Fruit fly (Drosophila melanogaster): ENCODE results near the gene Gyc32E.

Gyc32E gene

dm6 chr2L:11113011-11113528 lies 35.8 kb downstream of the Gyc32E start, which contains the start of gene Idua (continued):
- TF ChIP-seq Fer3 (tag; optimal IDR thresholded peaks at IDR 0.05) (peak; percentile 53), CG2116 (GFP tag; optimal IDR thresholded peaks at IDR 0.05) (peak; percentile 22), CG8281 (tag; optimal IDR thresholded peaks at IDR 0.05) (peak; percentile 31), CG16813 (GFP tag; IDR thresholded peaks at IDR 0.05; ENCODE audit: partially characterized antibody) (no peak), CG11456 (GFP tag; IDR thresholded peaks at IDR 0.05) (no peak; the same call in 2 of the 3 replicates), HLH54F (GFP tag; optimal IDR thresholded peaks at IDR 0.05) (peak; percentile 38), Sry-β (GFP tag; optimal IDR thresholded peaks at IDR 0.05) (no peak), CG14050 (GFP tag; IDR thresholded peaks at IDR 0.05) (no peak; the same call in 2 of the 3 replicates), Neu2 (GFP tag; optimal IDR thresholded peaks at IDR 0.05; ENCODE audit: borderline replicate concordance) (no peak), CG10979 (tag; optimal IDR thresholded peaks at IDR 0.05) (peak; percentile 73), CG7839 (tag; optimal IDR thresholded peaks at IDR 0.05) (no peak), Awh (GFP tag; IDR thresholded peaks at IDR 0.05) (peak; percentile 37; the same call in 1 of the 2 replicates), CG17385 (GFP tag; optimal IDR thresholded peaks at IDR 0.05) (peak; percentile 73), stwl (tag; optimal IDR thresholded peaks at IDR 0.05) (no peak), CG4617 (GFP tag; optimal IDR thresholded peaks at IDR 0.05; ENCODE audit: borderline replicate concordance) (no peak), CG17802 (tag; optimal IDR thresholded peaks at IDR 0.05) (no peak), wor (GFP tag; IDR thresholded peaks at IDR 0.05) (no peak), CG7357 (GFP tag; IDR thresholded peaks at IDR 0.05) (peak; percentile 60; the same call in 1 of the 3 replicates), Asciz (GFP tag; optimal IDR thresholded peaks at IDR 0.05) (peak; percentile 70), Dip3 (GFP tag; optimal IDR thresholded peaks at IDR 0.05) (peak; percentile 57), CG11085 (GFP tag; IDR thresholded peaks at IDR 0.05) (no peak; the same call in 1 of the 2 replicates), CG3995 (GFP tag; optimal IDR thresholded peaks at IDR 0.05) (no peak), CG10959 (GFP tag; IDR thresholded peaks at IDR 0.05) (no peak), CG34376 (GFP tag; optimal IDR thresholded peaks at IDR 0.05) (peak; percentile 75), chif (GFP tag; optimal IDR thresholded peaks at IDR 0.05) (peak in 1 of 2 experiments; percentile 21), CG4404 (GFP tag; IDR thresholded peaks at IDR 0.05) (0 out of 2 replicates have a peak, but pooled peaks have one; percentile 24), CG2875 (GFP tag; optimal IDR thresholded peaks at IDR 0.05) (peak; percentile 50), dm (GFP tag; optimal IDR thresholded peaks at IDR 0.05) (no peak), Hr78 (GFP tag; optimal IDR thresholded peaks at IDR 0.05) (no peak), HmgD (GFP tag; optimal IDR thresholded peaks at IDR 0.05) (no peak), CG11695 (GFP tag; IDR thresholded peaks at IDR 0.05) (peak; percentile 70; the same call in 2 of the 3 replicates), CG12071 (GFP tag; optimal IDR thresholded peaks at IDR 0.05) (no peak), fd64A (GFP tag; optimal IDR thresholded peaks at IDR 0.05) (peak; percentile 11), Chrac-16 (GFP tag; optimal IDR thresholded peaks at IDR 0.05) (peak; percentile 39), Hmx (GFP tag; optimal IDR thresholded peaks at IDR 0.05) (no peak), CG6813 (GFP tag; optimal IDR thresholded peaks at IDR 0.05) (peak; percentile 74), Drgx (GFP tag; IDR thresholded peaks at IDR 0.05) (peak; percentile 25; the same call in 1 of the 2 replicates), Taf1 (GFP tag; IDR thresholded peaks at IDR 0.05) (no peak), gfzf (GFP tag; optimal IDR thresholded peaks at IDR 0.05) (no peak), fd96Cb (tag; optimal IDR thresholded peaks at IDR 0.05) (peak; percentile 71), bsh (GFP tag; optimal IDR thresholded peaks at IDR 0.05) (peak; percentile 57 to 64), so (GFP tag; IDR thresholded peaks at IDR 0.05) (peak; percentile 61; the same call in 1 of the 3 replicates), croc (GFP tag; conservative IDR thresholded peaks at IDR 0.05) (peak; percentile 60; the same call in 2 of the 3 replicates), CG11723 (GFP tag; optimal IDR thresholded peaks at IDR 0.05) (no peak), cas (GFP tag; IDR thresholded peaks at IDR 0.05) (peak; percentile 13; the same call in 1 of the 2 replicates), kay (GFP tag; optimal IDR thresholded peaks at IDR 0.05) (peak; percentile 17), dati (GFP tag; IDR thresholded peaks at IDR 0.05) (no peak), fd3F (GFP tag; optimal IDR thresholded peaks at IDR 0.05) (peak; percentile 53), CG6254 (GFP tag; optimal IDR thresholded peaks at IDR 0.05) (peak; percentile 70)

Measured in whole organism, embryonic.